Fruit fly (Drosophila melanogaster): ENCODE results near the gene Edg84A.

Gene Edg84A

DNA sequence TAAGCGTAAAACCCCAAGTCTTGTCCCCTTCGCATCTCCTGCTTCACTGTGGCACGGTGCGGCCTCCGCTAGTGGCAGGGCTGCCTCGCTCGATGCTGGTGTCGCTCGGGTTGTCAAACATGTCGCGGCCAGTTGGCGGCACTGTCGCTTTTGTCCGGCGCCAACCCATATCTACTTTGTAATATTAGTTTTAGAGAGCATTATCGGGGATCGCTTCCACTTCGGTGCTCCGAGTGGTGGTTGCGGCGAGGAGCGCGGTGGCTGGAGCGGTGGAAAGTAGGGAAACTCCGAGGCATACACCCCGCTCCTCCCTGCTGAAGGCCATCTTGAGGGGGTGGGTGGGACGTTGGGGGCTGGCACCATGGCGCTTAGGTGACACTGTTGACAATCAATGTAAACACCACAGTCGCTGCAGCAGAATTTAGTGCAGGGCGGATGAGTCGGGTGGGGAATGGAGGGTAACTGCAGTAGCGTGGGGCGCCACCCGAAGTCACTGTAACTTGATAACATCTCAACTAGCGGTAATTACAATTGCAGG is 19.1 kb upstream of the Edg84A start (continued):
- TF ChIP-seq Asciz (GFP tag; optimal IDR thresholded peaks at IDR 0.05): peak; percentile 22
- TF ChIP-seq crol (GFP tag; IDR thresholded peaks at IDR 0.05): peak; percentile 96
- TF ChIP-seq CG15011 (GFP tag; optimal IDR thresholded peaks at IDR 0.05): peak; percentile 15
- TF ChIP-seq gsb-n (tag; optimal IDR thresholded peaks at IDR 0.05): peak; percentile 43
- TF ChIP-seq grau (tag; optimal IDR thresholded peaks at IDR 0.05): peak; percentile 41
- peak; percentile 59 for TF ChIP-seq ac (GFP tag; optimal IDR thresholded peaks at IDR 0.05)
- TF ChIP-seq hkb (optimal IDR thresholded peaks at IDR 0.05): no peak
- TF ChIP-seq hkb (GFP tag; IDR thresholded peaks at IDR 0.05): 0 out of 2 replicates have a peak, but pooled peaks have one; percentile 41
- TF ChIP-seq D19A (tag; optimal IDR thresholded peaks at IDR 0.05): no peak
- TF ChIP-seq ci (GFP tag; IDR thresholded peaks at IDR 0.05): peak; percentile 81
- TF ChIP-seq CG12769 (tag; optimal IDR thresholded peaks at IDR 0.05): peak; percentile 37
- no peak for TF ChIP-seq Rfx (GFP tag; IDR thresholded peaks at IDR 0.05)
- TF ChIP-seq Gug (GFP tag; IDR thresholded peaks at IDR 0.05): no peak; the same call in 3 of the 4 replicates
- TF ChIP-seq CG1233 (GFP tag; optimal IDR thresholded peaks at IDR 0.05): peak; percentile 31
- TF ChIP-seq CG42726 (GFP tag; IDR thresholded peaks at IDR 0.05; ENCODE audit: partially characterized antibody): no peak
- TF ChIP-seq C15 (GFP tag; IDR thresholded peaks at IDR 0.05): no peak
- TF ChIP-seq fd102C (GFP tag; optimal IDR thresholded peaks at IDR 0.05): peak; percentile 17
- TF ChIP-seq Kr (GFP tag; optimal IDR thresholded peaks at IDR 0.05): peak; percentile 57
- no peak for TF ChIP-seq Elba2 (GFP tag; optimal IDR thresholded peaks at IDR 0.05)
- 0 out of 3 replicates have a peak, but pooled peaks have one; percentile 51 for TF ChIP-seq CG6175 (GFP tag; IDR thresholded peaks at IDR 0.05)
- peak; percentile 14; the same call in 1 of the 2 replicates for TF ChIP-seq onecut (GFP tag; IDR thresholded peaks at IDR 0.05)
- TF ChIP-seq CTCF (GFP tag; optimal IDR thresholded peaks at IDR 0.05): peak; percentile 11
- TF ChIP-seq ap (GFP tag; IDR thresholded peaks at IDR 0.05): no peak; the same call in 1 of the 2 replicates
- TF ChIP-seq Hmx (GFP tag; optimal IDR thresholded peaks at IDR 0.05): no peak
- no peak for TF ChIP-seq prd (optimal IDR thresholded peaks at IDR 0.05)
- peak; percentile 33; the same call in 1 of the 3 replicates for TF ChIP-seq prd (GFP tag; IDR thresholded peaks at IDR 0.05)
- TF ChIP-seq CG2116 (GFP tag; optimal IDR thresholded peaks at IDR 0.05): no peak

DNA sequence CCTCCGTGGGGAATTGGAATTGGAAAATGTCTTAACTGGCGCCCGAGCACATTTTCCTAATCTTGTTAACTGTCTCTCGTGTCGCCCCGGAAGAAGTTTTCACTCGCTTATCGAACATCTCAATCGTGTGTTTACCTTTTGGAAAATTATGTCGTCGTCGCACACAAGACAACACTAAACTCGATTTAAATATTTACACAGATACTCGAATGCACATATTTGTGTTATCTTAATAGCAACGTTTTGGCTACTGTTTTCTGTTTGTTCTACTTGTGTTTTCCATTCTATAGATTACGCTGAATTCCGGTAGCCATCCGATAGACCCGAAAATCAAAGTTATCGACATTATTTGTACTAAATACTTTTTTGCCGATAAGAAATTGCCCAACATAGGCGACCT is 17.0 kb upstream of the Edg84A start:
- TF ChIP-seq trem (tag; optimal IDR thresholded peaks at IDR 0.05) (peak; percentile 44), ci (GFP tag; IDR thresholded peaks at IDR 0.05) (peak; percentile 53; the same call in 1 of the 3 replicates), HLH3B (GFP tag; IDR thresholded peaks at IDR 0.05) (no peak), caup (GFP tag; optimal IDR thresholded peaks at IDR 0.05; ENCODE audit: severe bottlenecking) (peak; percentile 25), CG4854 (GFP tag; optimal IDR thresholded peaks at IDR 0.05) (no peak), nmo (GFP tag; optimal IDR thresholded peaks at IDR 0.05) (peak; percentile 19), Camta (GFP tag; optimal IDR thresholded peaks at IDR 0.05) (peak; percentile 42), Xrp1 (GFP tag; IDR thresholded peaks at IDR 0.05) (peak; percentile 69), chm (GFP tag; IDR thresholded peaks at IDR 0.05) (peak; percentile 12; the same call in 1 of the 2 replicates), CG12236 (GFP tag; optimal IDR thresholded peaks at IDR 0.05) (peak; percentile 68), CG5245 (GFP tag; optimal IDR thresholded peaks at IDR 0.05) (peak; percentile 5), vfl (GFP tag; optimal IDR thresholded peaks at IDR 0.05) (no peak), CG31365 (tag; optimal IDR thresholded peaks at IDR 0.05) (no peak), CG10366 (GFP tag; IDR thresholded peaks at IDR 0.05) (no peak), ac (GFP tag; optimal IDR thresholded peaks at IDR 0.05) (peak; percentile 89), tll (GFP tag; optimal IDR thresholded peaks at IDR 0.05) (peak in 1 of 2 experiments; percentile 86), D (optimal IDR thresholded peaks at IDR 0.05) (no peak), D (GFP tag; optimal IDR thresholded peaks at IDR 0.05) (peak; percentile 45), Elba2 (GFP tag; optimal IDR thresholded peaks at IDR 0.05) (no peak), Nf-YB (GFP tag; optimal IDR thresholded peaks at IDR 0.05) (peak; percentile 5), en (GFP tag; optimal IDR thresholded peaks at IDR 0.05) (peak; percentile 44), Spps (tag; optimal IDR thresholded peaks at IDR 0.05) (peak; percentile 61), gt (GFP tag; IDR thresholded peaks at IDR 0.05) (no peak), unpg (GFP tag; optimal IDR thresholded peaks at IDR 0.05) (peak; percentile 34), seq (GFP tag; IDR thresholded peaks at IDR 0.05) (no peak), CG8359 (GFP tag; optimal IDR thresholded peaks at IDR 0.05; ENCODE audit: borderline replicate concordance) (peak; percentile 56), CG18262 (tag; optimal IDR thresholded peaks at IDR 0.05) (peak; percentile 51), Vsx1 (GFP tag; optimal IDR thresholded peaks at IDR 0.05) (peak; percentile 54)

All from whole organism, embryonic.